Fruit fly (Drosophila melanogaster) whole organism, prepupa: ENCODE data around the gene Rcd7.

ENCODE experiments used
- CG10669 ChIP-seq: fragments of 200-800 bp; sonication (Bioruptor generic); optimal IDR thresholded peaks from 3 replicates; lab custom pipeline; 2018; ENCODE audit warnings: missing biosample characterization, mild to moderate bottlenecking, missing genetic modification characterization, moderate library complexity
- CG11294 ChIP-seq: fragments of 200-800 bp; sonication (Bioruptor generic); IDR thresholded peaks from 2 replicates; pipeline ENCODE4 v1.3.6; 2022; ENCODE audit warnings: missing biosample characterization, missing genetic modification characterization
- CG15336 ChIP-seq: fragments of 200-800 bp; sonication (Bioruptor generic); IDR thresholded peaks from 2 replicates; pipeline ENCODE4 v1.3.6; 2022; ENCODE audit warnings: missing biosample characterization, missing genetic modification characterization
- CG16779 ChIP-seq: fragments of 200-800 bp; sonication (Bioruptor generic); optimal IDR thresholded peaks from 3 replicates; lab custom pipeline; 2017; ENCODE audit warnings: missing biosample characterization, mild to moderate bottlenecking, missing genetic modification characterization
- CG31627 ChIP-seq: fragments of 200-800 bp; sonication (Bioruptor generic); optimal IDR thresholded peaks from 3 replicates; lab custom pipeline; 2016; ENCODE audit warnings: missing biosample characterization, missing genetic modification characterization
- CG32006 ChIP-seq: fragments of 200-800 bp; sonication (Bioruptor generic); optimal IDR thresholded peaks from 3 replicates; lab custom pipeline; 2017; ENCODE audit warnings: missing biosample characterization, mild to moderate bottlenecking, missing genetic modification characterization
- CG3919 ChIP-seq: fragments of 200-800 bp; sonication (Bioruptor generic); optimal IDR thresholded peaks from 3 replicates; lab custom pipeline; 2016; ENCODE audit warnings: missing biosample characterization, missing genetic modification characterization
- CG4318 ChIP-seq: fragments of 200-800 bp; sonication (Bioruptor generic); optimal IDR thresholded peaks from 3 replicates; lab custom pipeline; 2017; ENCODE audit warnings: missing biosample characterization, mild to moderate bottlenecking, missing genetic modification characterization
- CG6163 ChIP-seq: fragments of 200-800 bp; sonication (Bioruptor generic); IDR thresholded peaks from 3 replicates; pipeline ENCODE4 v1.3.6; 2022; ENCODE audit warnings: missing biosample characterization, missing genetic modification characterization
- CG6854 ChIP-seq: fragments of 200-800 bp; sonication (Bioruptor generic); optimal IDR thresholded peaks from 2 replicates; lab custom pipeline; 2017; ENCODE audit warnings: missing biosample characterization, mild to moderate bottlenecking, missing genetic modification characterization
- CG7368 ChIP-seq: fragments of 200-800 bp; sonication (Bioruptor generic); optimal IDR thresholded peaks from 3 replicates; lab custom pipeline; 2016; ENCODE audit warnings: missing biosample characterization, missing genetic modification characterization
- CG8119 ChIP-seq: fragments of 200-800 bp; sonication (Bioruptor generic); IDR thresholded peaks from 3 replicates; pipeline ENCODE4 v1.3.6; 2022; ENCODE audit warnings: missing biosample characterization, missing genetic modification characterization
- CG8319 ChIP-seq: fragments of 200-800 bp; sonication (Bioruptor generic); optimal IDR thresholded peaks from 3 replicates; lab custom pipeline; 2016; ENCODE audit warnings: missing biosample characterization, missing genetic modification characterization
- CG9139 ChIP-seq: fragments of 200-800 bp; sonication (Bioruptor generic); optimal IDR thresholded peaks from 3 replicates; lab custom pipeline; 2017; ENCODE audit warnings: missing biosample characterization, mild to moderate bottlenecking, missing genetic modification characterization
- Eip75B ChIP-seq: fragments of 200-800 bp; sonication (Bioruptor generic); optimal IDR thresholded peaks from 3 replicates; lab custom pipeline; 2016; ENCODE audit warnings: missing biosample characterization, missing genetic modification characterization
- Eip78C ChIP-seq: fragments of 200-800 bp; sonication (Bioruptor generic); peaks from one replicate; lab custom pipeline; 2016; ENCODE audit warnings: missing biosample characterization, missing genetic modification characterization
- Ets96B ChIP-seq: fragments of 200-800 bp; optimal IDR thresholded peaks from 2 replicates; lab custom pipeline; 2019; ENCODE audit warnings: missing biosample characterization, mild to moderate bottlenecking, missing genetic modification characterization, moderate library complexity
- Gug ChIP-seq: fragments of 200-800 bp; sonication (Bioruptor generic); IDR thresholded peaks from 2 replicates; pipeline ENCODE4 v1.3.6; 2022; ENCODE audit warnings: missing biosample characterization, missing genetic modification characterization
- Hr38 ChIP-seq: sonication (Bioruptor generic); optimal IDR thresholded peaks from 2 replicates; lab custom pipeline; 2016; ENCODE audit warnings: missing biosample characterization, missing genetic modification characterization
- Hr39 ChIP-seq: fragments of 200-800 bp; sonication (Bioruptor generic); optimal IDR thresholded peaks from 2 replicates; lab custom pipeline; 2016; ENCODE audit warnings: missing biosample characterization, missing genetic modification characterization
- Met ChIP-seq: fragments of 200-800 bp; sonication (Bioruptor generic); optimal IDR thresholded peaks from 3 replicates; lab custom pipeline; 2016; ENCODE audit warnings: missing biosample characterization, missing genetic modification characterization
- OdsH ChIP-seq: fragments of 200-800 bp; sonication (Bioruptor generic); optimal IDR thresholded peaks from 3 replicates; lab custom pipeline; 2016; ENCODE audit warnings: missing biosample characterization, missing genetic modification characterization
- Smox ChIP-seq: fragments of 200-800 bp; sonication (Bioruptor generic); optimal IDR thresholded peaks from 3 replicates; lab custom pipeline; 2016; ENCODE audit warnings: missing biosample characterization, missing genetic modification characterization
- Sox102F ChIP-seq: fragments of 200-800 bp; sonication (Bioruptor generic); optimal IDR thresholded peaks from 2 replicates; lab custom pipeline; 2016; ENCODE audit warnings: missing biosample characterization, mild to moderate bottlenecking, missing genetic modification characterization
- Sox14 ChIP-seq: fragments of 200-800 bp; sonication (Bioruptor generic); optimal IDR thresholded peaks from 3 replicates; lab custom pipeline; 2016; ENCODE audit warnings: missing biosample characterization, missing genetic modification characterization
- achi ChIP-seq: fragments of 200-800 bp; sonication (Bioruptor generic); optimal IDR thresholded peaks from 3 replicates; lab custom pipeline; 2016; ENCODE audit warnings: missing biosample characterization, missing genetic modification characterization
- acj6 ChIP-seq: fragments of 200-800 bp; sonication (Bioruptor generic); optimal IDR thresholded peaks from 3 replicates; lab custom pipeline; 2016; ENCODE audit warnings: missing biosample characterization, missing genetic modification characterization
- cyc ChIP-seq: fragments of 200-800 bp; sonication (Bioruptor generic); optimal IDR thresholded peaks from 3 replicates; lab custom pipeline; 2016; ENCODE audit warnings: missing biosample characterization, missing genetic modification characterization
- dac ChIP-seq: fragments of 200-800 bp; sonication (Bioruptor generic); optimal IDR thresholded peaks from 2 replicates; lab custom pipeline; 2017; ENCODE audit warnings: missing biosample characterization, mild to moderate bottlenecking, missing genetic modification characterization
- dsx ChIP-seq: fragments of 200-800 bp; optimal IDR thresholded peaks from 3 replicates; lab custom pipeline; 2019; ENCODE audit warnings: missing biosample characterization, mild to moderate bottlenecking, missing genetic modification characterization, moderate library complexity; ENCODE audit not compliant: poor library complexity, severe bottlenecking
- eg ChIP-seq: fragments of 200-800 bp; sonication (Bioruptor generic); IDR thresholded peaks from 3 replicates; pipeline ENCODE4 v1.3.6; 2022; ENCODE audit warnings: missing biosample characterization, missing genetic modification characterization
- esn ChIP-seq: fragments of 200-800 bp; sonication (Bioruptor generic); optimal IDR thresholded peaks from 2 replicates; lab custom pipeline; 2016; ENCODE audit warnings: missing biosample characterization, mild to moderate bottlenecking, missing genetic modification characterization, moderate library complexity
- fd59A ChIP-seq: fragments of 200-800 bp; sonication (Bioruptor generic); optimal IDR thresholded peaks from 2 replicates; lab custom pipeline; 2017; ENCODE audit warnings: missing biosample characterization, mild to moderate bottlenecking, missing genetic modification characterization, missing genetic modification reagents
- fd85E ChIP-seq: fragments of 200-800 bp; sonication (Bioruptor generic); optimal IDR thresholded peaks from 3 replicates; lab custom pipeline; 2016; ENCODE audit warnings: missing biosample characterization, missing genetic modification characterization
- lz ChIP-seq: fragments of 200-800 bp; sonication (Bioruptor generic); optimal IDR thresholded peaks from 3 replicates; lab custom pipeline; 2016; ENCODE audit warnings: missing biosample characterization, missing genetic modification characterization
- pdm3 ChIP-seq: fragments of 200-800 bp; sonication (Bioruptor generic); optimal IDR thresholded peaks from 3 replicates; lab custom pipeline; 2016; ENCODE audit warnings: missing biosample characterization, missing genetic modification characterization
- spab ChIP-seq: fragments of 200-800 bp; sonication (Bioruptor generic); optimal IDR thresholded peaks from 2 replicates; lab custom pipeline; 2017; ENCODE audit warnings: missing biosample characterization, mild to moderate bottlenecking, missing genetic modification characterization, missing genetic modification reagents
- ss ChIP-seq, 2 experiments: fragments of 200-800 bp; sonication (Bioruptor generic); optimal IDR thresholded peaks; 2 replicates in 1 of 2; 3 replicates in 1 of 2; lab custom pipeline; 2017 to 2018; ENCODE audit warnings: mild to moderate bottlenecking in 2 of 2, missing biosample characterization in 2 of 2, missing genetic modification characterization in 2 of 2, moderate library complexity in 1 of 2
- svp ChIP-seq: fragments of 200-800 bp; sonication (Bioruptor generic); peaks from one replicate; lab custom pipeline; 2016; ENCODE audit warnings: missing biosample characterization, missing genetic modification characterization
- topi ChIP-seq: fragments of 200-800 bp; sonication (Bioruptor generic); optimal IDR thresholded peaks from 3 replicates; lab custom pipeline; 2016; ENCODE audit warnings: missing biosample characterization, missing genetic modification characterization
- vri ChIP-seq: fragments of 200-800 bp; sonication (Bioruptor generic); optimal IDR thresholded peaks from 3 replicates; lab custom pipeline; 2016; ENCODE audit warnings: missing biosample characterization, mild to moderate bottlenecking, missing genetic modification characterization

The Rcd7 gene

dm6 chr3L:19525736-19526135 is 19.2 kb upstream of the Rcd7 start:
- TF ChIP-seq pdm3 (GFP tag; lab: Kevin White, UChicago) = no peak
- no peak for TF ChIP-seq CG15336 (GFP tag; lab: Robert Waterston, UW)
- no peak for TF ChIP-seq CG3919 (GFP tag; lab: Kevin White, UChicago)
- TF ChIP-seq CG32006 (GFP tag; lab: Kevin White, UChicago) = no peak

DNA sequence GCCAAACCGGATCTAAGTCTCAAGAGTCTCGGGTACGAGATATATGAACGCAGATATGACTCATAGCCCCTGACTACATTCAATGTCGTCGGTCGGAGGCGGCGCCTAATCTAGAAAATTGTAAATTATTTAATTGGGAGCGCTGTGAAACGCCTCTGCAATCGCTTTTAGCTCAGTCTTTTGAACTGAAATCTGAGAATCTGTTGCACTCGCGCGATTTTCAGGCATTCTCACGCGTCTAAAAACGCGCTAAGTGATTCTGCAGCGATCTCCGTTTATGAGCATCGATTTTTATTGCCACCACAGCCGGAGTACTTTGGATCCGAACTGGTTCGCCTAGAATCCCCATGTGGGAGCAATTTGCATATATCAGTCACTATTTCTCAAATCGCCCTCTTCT is 16.4 kb upstream of the Rcd7 start:
- TF ChIP-seq Eip75B (GFP tag; lab: Kevin White, UChicago) = no peak
- no peak for TF ChIP-seq CG8119 (GFP tag; lab: Robert Waterston, UW)
- no peak for TF ChIP-seq acj6 (GFP tag; lab: Kevin White, UChicago)
- TF ChIP-seq Met (GFP tag; lab: Kevin White, UChicago) = no peak
- no peak for TF ChIP-seq topi (GFP tag; lab: Kevin White, UChicago)
- TF ChIP-seq CG6163 = no peak
- no peak for TF ChIP-seq vri (GFP tag; lab: Kevin White, UChicago)
- TF ChIP-seq CG7368 (GFP tag; lab: Kevin White, UChicago) = no peak
- TF ChIP-seq CG15336 (GFP tag; lab: Robert Waterston, UW) = no peak
- no peak for TF ChIP-seq CG6854 (GFP tag; lab: Kevin White, UChicago)
- TF ChIP-seq fd85E (GFP tag; lab: Kevin White, UChicago) = no peak
- no peak for TF ChIP-seq Smox (GFP tag; lab: Kevin White, UChicago)
- TF ChIP-seq, all 60 proteins: peak for 0

DNA sequence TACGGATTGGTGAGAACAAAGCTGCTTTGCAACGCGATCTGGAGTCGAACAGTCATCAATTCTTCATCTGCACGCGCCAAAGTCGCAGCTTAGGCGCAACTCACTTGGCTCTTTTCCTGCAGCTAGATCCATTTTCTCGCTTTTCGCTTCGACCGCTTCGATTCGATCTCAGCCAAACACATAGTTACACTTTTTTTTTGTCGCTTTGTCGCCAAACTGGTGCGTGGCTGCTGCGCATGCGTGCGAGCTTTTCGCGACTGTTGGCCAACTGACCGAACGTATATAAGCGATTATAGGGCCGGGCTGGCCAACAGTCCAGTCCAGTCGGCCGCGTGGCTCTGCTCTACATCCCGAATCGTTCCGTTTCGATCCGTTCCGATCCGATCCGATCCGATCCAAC is 12.5 kb upstream of the Rcd7 start, which contains the start of gene Cpr76Bd:
Gene Cpr76Bd, plus strand, starts transcription at position 301 of the 400 bp plus-strand sequence.
- TF ChIP-seq CG8319 = no peak
- TF ChIP-seq CG16779 (tag; lab: Kevin White, UChicago) = no peak
- no peak for TF ChIP-seq Gug (GFP tag; lab: Robert Waterston, UW)
- no peak for TF ChIP-seq Sox102F
- TF ChIP-seq Eip78C (GFP tag; lab: Kevin White, UChicago) = no peak
- no peak for TF ChIP-seq fd59A
- TF ChIP-seq eg = no peak
- no peak for TF ChIP-seq CG11294
- no peak for TF ChIP-seq esn (GFP tag; lab: Kevin White, UChicago)
- no peak for TF ChIP-seq Hr38 (GFP tag; lab: Kevin White, UChicago)
- TF ChIP-seq Ets96B (tag; lab: Kevin White, UChicago) = no peak
- no peak for TF ChIP-seq Hr39 (GFP tag; lab: Kevin White, UChicago)
- TF ChIP-seq lz (GFP tag; lab: Kevin White, UChicago) = no peak
- TF ChIP-seq Smox (GFP tag; lab: Kevin White, UChicago) = no peak
- TF ChIP-seq svp (GFP tag; lab: Kevin White, UChicago) = no peak
- TF ChIP-seq cyc (GFP tag; lab: Kevin White, UChicago) = no peak
- no peak for TF ChIP-seq CG31627

DNA sequence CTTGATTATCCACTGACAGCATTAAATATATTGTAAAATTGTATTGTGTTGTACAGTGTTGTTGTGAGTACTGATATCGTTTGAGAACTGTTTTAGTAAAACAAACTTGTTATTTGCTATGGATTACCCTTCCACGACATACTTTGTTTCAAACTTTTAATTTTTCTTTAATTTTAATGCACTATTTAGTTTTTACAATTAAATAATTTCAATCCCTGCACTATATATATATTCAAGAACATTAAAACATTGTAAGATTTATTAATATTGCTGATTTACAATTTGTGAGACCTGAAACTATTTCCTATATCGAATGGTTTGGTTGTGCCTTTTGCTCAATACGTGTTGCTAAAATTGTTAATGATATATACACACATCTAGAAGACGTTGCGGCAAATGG is 805 bp upstream of the Rcd7 start, which contains the start of the genes CG46434 and Dred:
Gene CG46434, minus strand, starts transcription at position 101 of the 400 bp plus-strand sequence.
Gene Dred, minus strand, starts transcription at position 101 of the 400 bp plus-strand sequence.
- no peak for TF ChIP-seq CG9139 (GFP tag; lab: Kevin White, UChicago)
- no peak for TF ChIP-seq CG15336 (GFP tag; lab: Robert Waterston, UW)
- no peak for TF ChIP-seq OdsH
- no peak for TF ChIP-seq CG8119 (GFP tag; lab: Robert Waterston, UW)
- TF ChIP-seq ss (GFP tag; optimal IDR thresholded peaks at IDR 0.05; lab: Kevin White, UChicago) = no peak
- TF ChIP-seq dsx = no peak
- no peak for TF ChIP-seq Sox102F
- TF ChIP-seq achi (GFP tag; lab: Kevin White, UChicago) = no peak
- no peak for TF ChIP-seq dac (GFP tag; lab: Kevin White, UChicago)
- no peak for TF ChIP-seq Hr39 (GFP tag; lab: Kevin White, UChicago)
- no peak for TF ChIP-seq Hr38 (GFP tag; lab: Kevin White, UChicago)
- no peak for TF ChIP-seq CG10669 (GFP tag; lab: Kevin White, UChicago)
- TF ChIP-seq fd59A = no peak
- no peak for TF ChIP-seq spab (GFP tag; lab: Kevin White, UChicago)
- TF ChIP-seq Sox14 (GFP tag; lab: Kevin White, UChicago) = no peak
- TF ChIP-seq CG4318 (GFP tag; lab: Kevin White, UChicago) = no peak
- TF ChIP-seq topi (GFP tag; lab: Kevin White, UChicago) = no peak
- no peak for TF ChIP-seq Ets96B (tag; lab: Kevin White, UChicago)
